Worm (Caenorhabditis elegans): ENCODE results near the gene slfl-5.

Gene slfl-5

DNA sequence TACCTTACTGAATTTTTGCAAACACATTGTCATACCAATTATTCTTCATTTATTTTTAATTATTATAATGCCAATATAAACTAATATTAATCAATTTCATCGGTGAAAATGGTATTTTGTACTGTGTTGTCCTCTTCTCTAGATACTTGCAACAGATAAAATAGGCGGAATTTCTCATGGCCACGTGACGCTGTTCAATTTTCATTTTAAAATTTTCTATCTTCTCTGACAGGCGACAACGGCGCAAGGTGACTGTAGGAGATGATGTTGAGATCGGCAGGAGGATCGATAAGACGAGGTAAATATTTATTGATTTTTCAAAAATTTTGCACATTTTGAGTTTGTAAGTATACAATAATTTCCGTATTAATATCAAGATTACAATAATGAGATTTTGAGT, 50.6 kb downstream of the slfl-5 start, which contains the start of gene ogdh-2:
TSS of gene ogdh-2 (plus strand) at position 233 of the 400 bp plus-strand sequence.
- TF ChIP-seq nhr-237 (tag; optimal IDR thresholded peaks at IDR 0.05), result no peak
- no peak for TF ChIP-seq ceh-39 (tag; optimal IDR thresholded peaks at IDR 0.05)
- no peak for TF ChIP-seq cnd-1 (tag; optimal IDR thresholded peaks at IDR 0.05)
- TF ChIP-seq unc-120 (tag; optimal IDR thresholded peaks at IDR 0.05; ENCODE audit: poor library complexity, severe bottlenecking), result no peak
- no peak for TF ChIP-seq blmp-1 (tag; optimal IDR thresholded peaks at IDR 0.05)
- no peak for TF ChIP-seq ztf-11 (tag; optimal IDR thresholded peaks at IDR 0.05)
- no peak for TF ChIP-seq sptf-1 (tag; optimal IDR thresholded peaks at IDR 0.05)
- TF ChIP-seq pha-4 (tag; optimal IDR thresholded peaks at IDR 0.05), result no peak

DNA sequence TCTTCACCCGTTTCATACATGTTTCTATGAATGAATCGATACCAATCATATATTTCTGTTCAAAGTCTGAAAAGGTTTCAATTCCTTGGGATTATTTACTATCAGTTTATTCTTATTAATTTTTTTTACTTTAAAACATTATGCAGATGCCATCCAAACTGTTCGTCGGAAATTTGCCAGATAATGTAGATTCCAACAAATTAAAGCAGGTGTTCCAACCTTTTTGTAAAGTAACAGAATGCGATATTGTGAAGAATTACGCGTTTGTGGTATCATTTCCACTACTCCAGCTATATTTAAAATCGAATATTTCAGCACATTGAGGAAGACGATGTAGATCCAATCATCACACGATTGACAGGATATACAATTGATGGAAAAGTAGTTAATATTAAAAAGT, 52.7 kb downstream of the slfl-5 start, which contains the start of gene rnp-1:
TSS of gene rnp-1 (plus strand) at position 145 of the 400 bp plus-strand sequence.
- TF ChIP-seq hlh-1 (tag; optimal IDR thresholded peaks at IDR 0.05), result no peak
- no peak for TF ChIP-seq ceh-43 (GFP tag; optimal IDR thresholded peaks at IDR 0.05)
- no peak for TF ChIP-seq drap-1 (GFP tag; optimal IDR thresholded peaks at IDR 0.05)
- no peak for TF ChIP-seq nhr-12 (tag; optimal IDR thresholded peaks at IDR 0.05)
- TF ChIP-seq M03D4.4 (tag; optimal IDR thresholded peaks at IDR 0.05), result no peak
- no peak for TF ChIP-seq sptf-1 (tag; optimal IDR thresholded peaks at IDR 0.05)
- no peak for TF ChIP-seq nhr-28 (tag; optimal IDR thresholded peaks at IDR 0.05)
- no peak for TF ChIP-seq cnd-1 (tag; optimal IDR thresholded peaks at IDR 0.05)
- TF ChIP-seq elt-3 (tag; optimal IDR thresholded peaks at IDR 0.05), result no peak
- TF ChIP-seq snpc-4 (tag; optimal IDR thresholded peaks at IDR 0.05), result no peak
- TF ChIP-seq sem-2 (GFP tag; optimal IDR thresholded peaks at IDR 0.05), result no peak
- TF ChIP-seq nhr-237 (tag; optimal IDR thresholded peaks at IDR 0.05), result no peak
- no peak for TF ChIP-seq lsy-2 (tag; optimal IDR thresholded peaks at IDR 0.05)
- TF ChIP-seq nhr-76 (tag; optimal IDR thresholded peaks at IDR 0.05), result no peak
- no peak for TF ChIP-seq zip-8 (tag; optimal IDR thresholded peaks at IDR 0.05)
- TF ChIP-seq flh-1 (GFP tag; optimal IDR thresholded peaks at IDR 0.05), result no peak
- no peak for TF ChIP-seq mls-2 (tag; optimal IDR thresholded peaks at IDR 0.05)
- no peak for TF ChIP-seq unc-39 (tag; optimal IDR thresholded peaks at IDR 0.05)
- no peak for TF ChIP-seq ces-1 (GFP tag; optimal IDR thresholded peaks at IDR 0.05)
- TF ChIP-seq mab-5 (tag; optimal IDR thresholded peaks at IDR 0.05), result no peak

Data from whole organism, mixed stage, embryonic.